Fruit fly (Drosophila melanogaster): Measurements from ENCODE around the gene zfh1.

dm6 chr3R:30833078-30833477 lies 67.4 kb downstream of the zfh1 start:
- peak; percentile 39 for TF ChIP-seq psq (GFP tag; optimal IDR thresholded peaks at IDR 0.05)
- peak; percentile 4 for TF ChIP-seq ey (GFP tag; optimal IDR thresholded peaks at IDR 0.05)
- TF ChIP-seq Rel (GFP tag; optimal IDR thresholded peaks at IDR 0.05) = no peak
- no peak for TF ChIP-seq Rel (tag; optimal IDR thresholded peaks at IDR 0.05)
- TF ChIP-seq Hr78 (GFP tag; optimal IDR thresholded peaks at IDR 0.05) = no peak
- TF ChIP-seq OdsH (GFP tag; optimal IDR thresholded peaks at IDR 0.05) = peak; percentile 46
- TF ChIP-seq GATAd (GFP tag; optimal IDR thresholded peaks at IDR 0.05) = no peak
- no peak for TF ChIP-seq Abd-B (GFP tag; optimal IDR thresholded peaks at IDR 0.05)
- TF ChIP-seq CrebA (GFP tag; optimal IDR thresholded peaks at IDR 0.05; ENCODE audit: borderline replicate concordance) = no peak
- no peak for TF ChIP-seq dl (GFP tag; optimal IDR thresholded peaks at IDR 0.05; ENCODE audit: insufficient read depth in 1 of 2, partially characterized antibody in 2 of 2)
- TF ChIP-seq lola (GFP tag; optimal IDR thresholded peaks at IDR 0.05) = no peak

All from whole organism, wandering third instar larva.